Worm (Caenorhabditis elegans) whole organism, young adult: ENCODE data around the gene vmo-1.

Experiments used
- F37B4.10 ChIP-seq: fragments of 200-800 bp; sonication (Bioruptor generic); IDR thresholded peaks from 2 replicates; pipeline ENCODE4 v1.3.6; 2022; ENCODE audit warnings: missing genetic modification characterization, missing compliant biosample characterization
- T07F8.4 ChIP-seq: sonication (generic microtip); optimal IDR thresholded peaks from 2 replicates; lab custom pipeline; 2016; ENCODE audit warnings: mild to moderate bottlenecking, missing genetic modification characterization, moderate library complexity, missing compliant biosample characterization
- ceh-91 ChIP-seq: fragments of 200-800 bp; sonication (Bioruptor generic); IDR thresholded peaks from 2 replicates; pipeline ENCODE4 v1.3.6; 2022; ENCODE audit warnings: missing genetic modification reagents, missing genetic modification characterization, missing compliant biosample characterization
- die-1 ChIP-seq: sonication (generic microtip); optimal IDR thresholded peaks from 2 replicates; lab custom pipeline; 2016; ENCODE audit warnings: missing genotype, mild to moderate bottlenecking, missing genetic modification characterization, missing compliant biosample characterization
- pha-4 ChIP-seq: fragments of 150-350 bp; sonication (generic microtip); optimal IDR thresholded peaks from 2 replicates; lab custom pipeline; 2014; ENCODE audit warnings: missing biosample characterization, missing genetic modification reagents, missing genetic modification characterization

ce11 chrV:20514483-20514882 lies 38.4 kb downstream of the vmo-1 start:
- TF ChIP-seq T07F8.4 (tag; lab: Kevin White, UChicago) = no peak
- no peak for TF ChIP-seq ceh-91
- no peak for TF ChIP-seq pha-4
- no peak for TF ChIP-seq F37B4.10 (GFP tag; lab: Robert Waterston, UW)
- TF ChIP-seq die-1 (tag; lab: Kevin White, UChicago) = no peak
